Worm (Caenorhabditis elegans) whole organism, L4 larva: ENCODE data around the gene F09G8.7.

Source experiments
- ces-1 ChIP-seq: fragments of 150-350 bp; sonication (generic microtip); optimal IDR thresholded peaks from 4 replicates; lab custom pipeline; 2014; ENCODE audit warnings: missing biosample characterization, missing genetic modification reagents, missing genetic modification characterization
- duxl-1 ChIP-seq: sonication (generic microtip); optimal IDR thresholded peaks from 2 replicates; lab custom pipeline; 2016; ENCODE audit warnings: mild to moderate bottlenecking, missing genetic modification characterization, moderate library complexity, missing compliant biosample characterization; ENCODE audit not compliant: poor library complexity

- TF ChIP-seq duxl-1 (tag; lab: Kevin White, UChicago), result no peak
- TF ChIP-seq ces-1 (GFP tag; lab: Kevin White, UChicago), result no peak
Observed at ce11 chrIII:8286003-8286402, 17.8 kb upstream of the F09G8.7 start.
